Fruit fly (Drosophila melanogaster): Measurements from ENCODE around the gene RpS19b.

The RpS19b gene

DNA sequence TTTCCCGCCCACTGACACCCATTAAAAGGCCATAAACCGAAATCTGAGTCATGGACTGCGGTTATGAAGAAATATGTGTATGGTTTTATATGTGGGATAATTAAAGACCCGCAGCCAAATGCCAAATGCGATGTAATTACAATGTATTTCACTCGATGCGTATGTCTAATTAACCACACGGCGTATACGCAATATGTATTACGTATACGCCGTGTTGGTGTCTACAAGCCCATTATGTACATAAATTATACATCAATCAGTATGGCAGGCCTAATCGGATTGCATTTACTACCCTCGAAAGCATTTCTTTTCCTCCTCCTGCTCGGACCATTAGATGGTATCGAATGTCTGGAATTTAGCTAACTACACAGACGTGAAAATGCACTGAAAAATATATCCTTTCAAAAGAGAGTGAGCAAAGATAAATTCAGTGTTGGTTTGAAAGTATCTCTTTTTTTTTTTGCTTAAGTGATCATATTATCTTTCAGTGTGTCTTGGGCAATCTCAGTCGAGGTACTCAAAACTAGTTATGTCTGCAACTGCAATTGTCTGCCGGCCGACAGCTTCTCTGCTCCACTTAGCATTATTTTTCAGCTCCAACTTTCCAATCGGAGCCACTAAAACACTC, 23.0 kb downstream of the RpS19b start (continued):
- TF ChIP-seq CG15479 (GFP tag; optimal IDR thresholded peaks at IDR 0.05) (no peak), CG6683 (GFP tag; optimal IDR thresholded peaks at IDR 0.05) (no peak), CG12744 (GFP tag; optimal IDR thresholded peaks at IDR 0.05) (no peak), slou (GFP tag; optimal IDR thresholded peaks at IDR 0.05) (no peak), Sox102F (GFP tag; optimal IDR thresholded peaks at IDR 0.05) (peak; percentile 14), HHEX (GFP tag; optimal IDR thresholded peaks at IDR 0.05) (no peak), CG2875 (GFP tag; optimal IDR thresholded peaks at IDR 0.05) (no peak), pros (GFP tag; optimal IDR thresholded peaks at IDR 0.05) (no peak), CrebB (tag; optimal IDR thresholded peaks at IDR 0.05) (no peak), CG7372 (GFP tag; IDR thresholded peaks at IDR 0.05) (peak; percentile 95), Spps (tag; optimal IDR thresholded peaks at IDR 0.05) (no peak), shn (GFP tag; optimal IDR thresholded peaks at IDR 0.05) (no peak), CG1024 (GFP tag; IDR thresholded peaks at IDR 0.05) (no peak), rib (GFP tag; IDR thresholded peaks at IDR 0.05) (no peak), CG17829 (tag; optimal IDR thresholded peaks at IDR 0.05) (no peak), bcd (GFP tag; optimal IDR thresholded peaks at IDR 0.05) (no peak), Ets65A (GFP tag) (no peak), ken (GFP tag; IDR thresholded peaks at IDR 0.05) (0 out of 3 replicates have a peak, but pooled peaks have one; percentile 21)

dm6 chr3R:23909347-23909862, 23.9 kb downstream of the RpS19b start:
- peak; percentile 14 for TF ChIP-seq CG4328 (GFP tag; optimal IDR thresholded peaks at IDR 0.05)
- no peak for TF ChIP-seq D19B (GFP tag; optimal IDR thresholded peaks at IDR 0.05)
- TF ChIP-seq MTF-1 (GFP tag; optimal IDR thresholded peaks at IDR 0.05; ENCODE audit: borderline replicate concordance): peak; percentile 1
- no peak for TF ChIP-seq Sry-δ (GFP tag; optimal IDR thresholded peaks at IDR 0.05)
- no peak for TF ChIP-seq Drgx (GFP tag; IDR thresholded peaks at IDR 0.05)
- peak; percentile 49 for TF ChIP-seq CG12659 (GFP tag; optimal IDR thresholded peaks at IDR 0.05)
- peak; percentile 11; the same call in 1 of the 2 replicates for TF ChIP-seq ara (GFP tag; IDR thresholded peaks at IDR 0.05)
- no peak for TF ChIP-seq maf-S (GFP tag; optimal IDR thresholded peaks at IDR 0.05)
- peak; percentile 10 for TF ChIP-seq gcm (GFP tag; optimal IDR thresholded peaks at IDR 0.05)
- no peak for TF ChIP-seq dimm (GFP tag; IDR thresholded peaks at IDR 0.05)
- TF ChIP-seq Usf (GFP tag; optimal IDR thresholded peaks at IDR 0.05): no peak
- TF ChIP-seq CG7556 (GFP tag; optimal IDR thresholded peaks at IDR 0.05): peak; percentile 50
- TF ChIP-seq CG6765 (GFP tag; optimal IDR thresholded peaks at IDR 0.05): peak; percentile 1
- peak in 1 of 2 experiments; percentile 60 for TF ChIP-seq Hr51 (GFP tag; optimal IDR thresholded peaks at IDR 0.05)
- TF ChIP-seq Sox102F (GFP tag; optimal IDR thresholded peaks at IDR 0.05): peak; percentile 56
- TF ChIP-seq gem (tag; optimal IDR thresholded peaks at IDR 0.05): peak; percentile 54
- TF ChIP-seq D (optimal IDR thresholded peaks at IDR 0.05): no peak
- TF ChIP-seq D (GFP tag; optimal IDR thresholded peaks at IDR 0.05): peak; percentile 43
- TF ChIP-seq salm (tag; optimal IDR thresholded peaks at IDR 0.05): peak; percentile 57
- TF ChIP-seq CG15269 (tag; optimal IDR thresholded peaks at IDR 0.05): peak; percentile 75
- peak; percentile 56 for TF ChIP-seq dmrt99B (tag; optimal IDR thresholded peaks at IDR 0.05)
- TF ChIP-seq CG12071 (GFP tag; optimal IDR thresholded peaks at IDR 0.05): peak; percentile 31
- TF ChIP-seq BtbVII (GFP tag; optimal IDR thresholded peaks at IDR 0.05): peak; percentile 70
- peak; percentile 7 for TF ChIP-seq CG3407 (GFP tag; optimal IDR thresholded peaks at IDR 0.05)
- TF ChIP-seq CG10321 (GFP tag; IDR thresholded peaks at IDR 0.05): 0 out of 2 replicates have a peak, but pooled peaks have one; percentile 13
- peak; percentile 52 for TF ChIP-seq kah (GFP tag; optimal IDR thresholded peaks at IDR 0.05)
- TF ChIP-seq lola (GFP tag; optimal IDR thresholded peaks at IDR 0.05): no peak
- TF ChIP-seq Camta (GFP tag; optimal IDR thresholded peaks at IDR 0.05): no peak
- TF ChIP-seq CG14441 (GFP tag; IDR thresholded peaks at IDR 0.05): peak; percentile 9; the same call in 1 of the 2 replicates
- no peak for TF ChIP-seq CG31388 (GFP tag; optimal IDR thresholded peaks at IDR 0.05)
- peak; percentile 58 for TF ChIP-seq CG12769 (tag; optimal IDR thresholded peaks at IDR 0.05)
- no peak for TF ChIP-seq sqz (GFP tag; optimal IDR thresholded peaks at IDR 0.05)
